Fruit fly (Drosophila melanogaster) whole organism, wandering third instar larva: ENCODE data around the gene CG6733.
A peak's percentile ranks its signal among the peaks of the same experiment; 100 is the strongest.

ENCODE experiments used
- Abd-B ChIP-seq: fragments of >200 bp; optimal IDR thresholded peaks from 2 replicates; lab custom pipeline; 2017; ENCODE audit warnings: missing biosample characterization, missing genetic modification characterization
- CG32264 ChIP-seq: fragments of 200-800 bp; sonication (Bioruptor generic); optimal IDR thresholded peaks from 2 replicates; lab custom pipeline; 2016; ENCODE audit warnings: missing biosample characterization, missing genetic modification characterization
- CG9705 ChIP-seq: fragments of 200-800 bp; sonication (Bioruptor generic); optimal IDR thresholded peaks from 2 replicates; lab custom pipeline; 2018; ENCODE audit warnings: missing biosample characterization, mild to moderate bottlenecking, missing genetic modification characterization
- CrebA ChIP-seq: fragments of 200-800 bp; sonication (Bioruptor generic); optimal IDR thresholded peaks from 2 replicates; lab custom pipeline; 2016; ENCODE audit warnings: missing biosample characterization, mild to moderate bottlenecking, missing genetic modification characterization, borderline replicate concordance
- Dif ChIP-seq: fragments of 200-275, 200-300 bp; sonication (Bioruptor generic); optimal IDR thresholded peaks from 2 replicates; lab custom pipeline; 2018; ENCODE audit warnings: missing biosample characterization, missing genetic modification characterization; ENCODE audit not compliant: partially characterized antibody
- GATAd ChIP-seq: sonication (Bioruptor generic); optimal IDR thresholded peaks from 2 replicates; lab custom pipeline; 2016; ENCODE audit warnings: missing biosample characterization, missing genetic modification characterization
- HLH106 ChIP-seq: fragments of 200-800 bp; optimal IDR thresholded peaks from 3 replicates; lab custom pipeline; 2019; ENCODE audit warnings: missing biosample characterization, mild to moderate bottlenecking, missing genetic modification characterization, moderate library complexity
- Hnf4 ChIP-seq: fragments of 200-800 bp; sonication (Bioruptor generic); optimal IDR thresholded peaks from 2 replicates; lab custom pipeline; 2016; ENCODE audit warnings: missing biosample characterization, mild to moderate bottlenecking, missing genetic modification characterization
- Hr78 ChIP-seq: fragments of >200 bp; optimal IDR thresholded peaks from 2 replicates; lab custom pipeline; 2017; ENCODE audit warnings: missing biosample characterization, missing genetic modification characterization
- Hr83 ChIP-seq: fragments of 200-300 bp; sonication (Bioruptor generic); optimal IDR thresholded peaks from 2 replicates; lab custom pipeline; 2016; ENCODE audit warnings: missing biosample characterization, mild to moderate bottlenecking, missing genetic modification characterization, moderate library complexity; ENCODE audit not compliant: poor library complexity, severe bottlenecking
- Jra ChIP-seq: sonication (Bioruptor generic); optimal IDR thresholded peaks from 2 replicates; lab custom pipeline; 2016; ENCODE audit warnings: missing biosample characterization, missing genetic modification characterization
- Mio ChIP-seq: sonication (Bioruptor generic); optimal IDR thresholded peaks from 2 replicates; lab custom pipeline; 2016; ENCODE audit warnings: missing biosample characterization, missing genetic modification characterization
- Myc ChIP-seq: fragments of >200 bp; optimal IDR thresholded peaks from 2 replicates; lab custom pipeline; 2017
- N ChIP-seq: fragments of >200 bp; optimal IDR thresholded peaks from 2 replicates; lab custom pipeline; 2018; ENCODE audit warnings: missing biosample characterization, missing external identifiers, missing genetic modification characterization
- OdsH ChIP-seq: fragments of 200-800 bp; sonication (Bioruptor generic); optimal IDR thresholded peaks from 2 replicates; lab custom pipeline; 2016; ENCODE audit warnings: missing biosample characterization, mild to moderate bottlenecking, missing genetic modification characterization
- Rel ChIP-seq, 2 experiments: fragments of 200-800 bp; sonication (Bioruptor generic) in 1 of 2; optimal IDR thresholded peaks; 2 replicates in 1 of 2; 3 replicates in 1 of 2; lab custom pipeline; 2016 to 2019; ENCODE audit warnings: mild to moderate bottlenecking in 2 of 2, missing biosample characterization in 2 of 2, missing genetic modification characterization in 2 of 2, moderate library complexity in 1 of 2
- Sp1 ChIP-seq: fragments of 200-800 bp; sonication (Bioruptor generic); optimal IDR thresholded peaks from 3 replicates; lab custom pipeline; 2019; ENCODE audit warnings: missing biosample characterization, mild to moderate bottlenecking, missing genetic modification characterization, moderate library complexity
- Vsx2 ChIP-seq: fragments of 200-300, 225-300 bp; sonication (Bioruptor generic); optimal IDR thresholded peaks from 2 replicates; lab custom pipeline; 2018; ENCODE audit warnings: missing biosample characterization, missing genetic modification characterization; ENCODE audit not compliant: partially characterized antibody
- br ChIP-seq: fragments of 200-800 bp; sonication (Bioruptor generic); optimal IDR thresholded peaks from 2 replicates; lab custom pipeline; 2016; ENCODE audit warnings: missing biosample characterization, missing genetic modification characterization
- brk ChIP-seq: fragments of 200-800 bp; sonication (Bioruptor generic); optimal IDR thresholded peaks from 2 replicates; lab custom pipeline; 2016; ENCODE audit warnings: missing biosample characterization, mild to moderate bottlenecking, missing genetic modification characterization
- dmrt93B ChIP-seq: fragments of 200-800 bp; sonication (Bioruptor generic); optimal IDR thresholded peaks from 2 replicates; lab custom pipeline; 2018; ENCODE audit warnings: missing biosample characterization, mild to moderate bottlenecking, missing genetic modification characterization
- dsf ChIP-seq: sonication (Bioruptor generic); optimal IDR thresholded peaks from 2 replicates; lab custom pipeline; 2016; ENCODE audit warnings: missing biosample characterization, missing genetic modification characterization, borderline replicate concordance
- ey ChIP-seq: fragments of 200-800 bp; sonication (Bioruptor generic); optimal IDR thresholded peaks from 2 replicates; lab custom pipeline; 2016; ENCODE audit warnings: missing biosample characterization, missing genetic modification characterization
- foxo ChIP-seq, 2 experiments: fragments of 200-800 bp; sonication (Bioruptor generic); optimal IDR thresholded peaks; 2 replicates in 1 of 2; 3 replicates in 1 of 2; lab custom pipeline; 2016 to 2017; ENCODE audit warnings: missing biosample characterization in 2 of 2, missing genetic modification characterization in 2 of 2
- fru ChIP-seq: fragments of 200-800 bp; sonication (Bioruptor generic); optimal IDR thresholded peaks from 3 replicates; lab custom pipeline; 2016; ENCODE audit warnings: missing biosample characterization, mild to moderate bottlenecking, missing genetic modification characterization
- h ChIP-seq: fragments of 200-800 bp; sonication (Bioruptor generic); optimal IDR thresholded peaks from 3 replicates; lab custom pipeline; 2016; ENCODE audit warnings: missing biosample characterization, mild to moderate bottlenecking, missing genetic modification characterization
- jim ChIP-seq: fragments of 175-275, 200-325 bp; sonication (Bioruptor generic); optimal IDR thresholded peaks from 2 replicates; lab custom pipeline; 2016; ENCODE audit warnings: missing biosample characterization, mild to moderate bottlenecking, missing genetic modification characterization
- lola ChIP-seq: fragments of >200 bp; optimal IDR thresholded peaks from 2 replicates; lab custom pipeline; 2017; ENCODE audit warnings: missing biosample characterization, missing genetic modification characterization
- pan ChIP-seq: fragments of >200 bp; optimal IDR thresholded peaks from 2 replicates; lab custom pipeline; 2017
- psq ChIP-seq: fragments of 200-800 bp; sonication (Bioruptor generic); optimal IDR thresholded peaks from 3 replicates; lab custom pipeline; 2017; ENCODE audit warnings: missing biosample characterization, mild to moderate bottlenecking, missing genetic modification characterization, moderate library complexity
- rgr ChIP-seq: fragments of 200-800 bp; sonication (Bioruptor generic); optimal IDR thresholded peaks from 3 replicates; lab custom pipeline; 2016; ENCODE audit warnings: missing biosample characterization, mild to moderate bottlenecking, missing genetic modification characterization
- sage ChIP-seq: fragments of 200-800 bp; sonication (Bioruptor generic); optimal IDR thresholded peaks from 2 replicates; lab custom pipeline; 2016; ENCODE audit warnings: missing biosample characterization, mild to moderate bottlenecking, missing genetic modification characterization
- sv ChIP-seq: fragments of 200-800 bp; sonication (Bioruptor generic); optimal IDR thresholded peaks from 3 replicates; lab custom pipeline; 2016; ENCODE audit warnings: missing biosample characterization, missing genetic modification characterization
- tai ChIP-seq: sonication (Bioruptor generic); optimal IDR thresholded peaks from 2 replicates; lab custom pipeline; 2016; ENCODE audit warnings: missing biosample characterization, missing genetic modification characterization
- usp ChIP-seq: fragments of >200 bp; optimal IDR thresholded peaks from 2 replicates; lab custom pipeline; 2017; ENCODE audit warnings: missing biosample characterization, missing genetic modification characterization
- woc ChIP-seq: sonication (Bioruptor generic); optimal IDR thresholded peaks from 2 replicates; lab custom pipeline; 2016; ENCODE audit warnings: missing biosample characterization, mild to moderate bottlenecking, missing genetic modification characterization

Gene CG6733

DNA sequence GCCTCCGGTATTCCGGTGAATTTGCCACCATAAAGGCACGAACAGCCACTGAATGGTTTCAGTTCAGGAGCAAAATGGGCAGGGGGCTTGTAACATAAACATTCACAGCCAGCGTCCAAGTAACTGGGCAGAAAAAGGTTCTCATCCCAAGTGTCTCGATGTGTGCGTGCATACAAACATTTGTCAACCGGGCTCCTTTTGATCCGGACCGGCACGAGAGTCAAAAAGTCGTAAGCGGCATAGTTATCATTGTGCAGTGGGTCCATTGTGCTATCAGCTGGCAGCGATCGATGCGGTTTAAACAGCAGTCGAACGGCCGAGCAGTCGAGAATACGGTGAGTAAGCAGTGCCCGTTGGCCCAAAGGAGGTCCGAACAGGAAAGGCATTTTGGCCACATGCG, 48.2 kb downstream of the CG6733 start:
- TF ChIP-seq CrebA (no peak), N (no peak), sage (no peak), woc (GFP tag; lab: Kevin White, UChicago) (no peak), GATAd (GFP tag; lab: Kevin White, UChicago) (no peak), fru (GFP tag; lab: Kevin White, UChicago) (no peak), Myc (no peak), br (no peak)

DNA sequence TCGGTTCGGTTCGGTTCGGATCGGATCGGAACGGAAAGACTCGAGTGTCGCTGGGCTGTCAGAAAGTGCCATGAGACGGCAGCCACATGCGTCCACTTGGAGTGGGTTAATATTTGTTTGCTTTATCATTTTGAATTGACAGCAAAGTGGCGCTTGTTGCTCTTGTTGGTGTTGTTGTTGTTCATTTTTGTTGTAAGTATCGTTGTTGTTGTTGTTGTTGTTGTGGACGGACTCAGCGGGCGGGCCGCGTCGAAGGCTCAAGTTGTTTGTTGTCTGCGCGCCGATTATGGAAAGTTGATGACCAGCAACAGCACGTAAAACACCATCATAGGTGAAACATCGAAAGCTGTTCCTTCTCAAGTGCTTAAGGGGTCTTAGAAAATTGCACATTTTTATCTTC, 49.5 kb downstream of the CG6733 start:
- TF ChIP-seq sv (GFP tag; lab: Kevin White, UChicago) (no peak), Mio (GFP tag; lab: Kevin White, UChicago) (no peak), Jra (no peak), br (no peak), ey (GFP tag; lab: Kevin White, UChicago) (no peak), fru (GFP tag; lab: Kevin White, UChicago) (no peak), Dif (GFP tag; lab: Kevin White, UChicago) (no peak), pan (lab: Kevin White, UChicago) (no peak), jim (no peak), Rel (GFP tag; optimal IDR thresholded peaks at IDR 0.05; lab: Kevin White, UChicago) (no peak), Rel (tag; optimal IDR thresholded peaks at IDR 0.05; lab: Kevin White, UChicago) (no peak), dsf (GFP tag; lab: Kevin White, UChicago) (no peak), dmrt93B (GFP tag; lab: Kevin White, UChicago) (no peak), N (no peak), CG32264 (GFP tag; lab: Kevin White, UChicago) (no peak)

DNA sequence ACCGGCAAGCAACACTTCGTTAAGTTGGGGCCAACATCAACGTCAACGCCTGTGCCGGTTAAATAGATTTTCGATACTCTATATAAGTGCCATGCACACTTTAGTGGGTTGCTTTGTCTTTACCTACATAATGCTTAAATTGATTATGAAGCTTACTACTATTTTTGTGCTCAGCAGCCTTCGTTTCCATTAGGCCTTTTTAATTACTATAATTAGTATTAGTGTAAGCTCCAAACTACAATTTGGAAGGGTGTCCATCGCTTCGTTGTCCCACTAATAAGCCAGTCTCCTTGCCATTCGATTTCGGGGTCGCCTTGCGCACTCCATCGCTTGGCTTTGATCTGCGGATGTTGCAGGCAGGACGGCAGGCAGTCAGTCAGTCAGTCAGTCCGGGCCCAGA, 50.1 kb downstream of the CG6733 start:
- TF ChIP-seq pan (lab: Kevin White, UChicago), result no peak
- no peak for TF ChIP-seq CrebA
- TF ChIP-seq Sp1 (GFP tag; lab: Kevin White, UChicago), result peak; percentile 50
- peak; percentile 43 for TF ChIP-seq ey (GFP tag; lab: Kevin White, UChicago)
- TF ChIP-seq sv (GFP tag; lab: Kevin White, UChicago), result no peak
- peak; percentile 52 for TF ChIP-seq rgr (GFP tag; lab: Kevin White, UChicago)
- no peak for TF ChIP-seq brk (GFP tag; lab: Kevin White, UChicago)
- peak; percentile 42 for TF ChIP-seq OdsH (GFP tag; lab: Kevin White, UChicago)
- no peak for TF ChIP-seq tai (GFP tag; lab: Kevin White, UChicago)
- TF ChIP-seq Hr83 (GFP tag; lab: Kevin White, UChicago), result no peak
- TF ChIP-seq CG32264 (GFP tag; lab: Kevin White, UChicago), result no peak
- no peak for TF ChIP-seq Abd-B (GFP tag; lab: Kevin White, UChicago)
- TF ChIP-seq jim, result no peak
- TF ChIP-seq br, result peak; percentile 63
- TF ChIP-seq Jra, result no peak
- TF ChIP-seq Myc, result no peak
- peak; percentile 62 for TF ChIP-seq HLH106 (tag; lab: Kevin White, UChicago)
- TF ChIP-seq usp (GFP tag; lab: Kevin White, UChicago), result no peak
- TF ChIP-seq fru (GFP tag; lab: Kevin White, UChicago), result peak; percentile 55
- peak; percentile 36 for TF ChIP-seq dmrt93B (GFP tag; lab: Kevin White, UChicago)
- peak; percentile 11 for TF ChIP-seq psq (GFP tag; lab: Kevin White, UChicago)
- TF ChIP-seq foxo (GFP tag; optimal IDR thresholded peaks at IDR 0.05; lab: Kevin White, UChicago), result peak in 1 of 2 experiments; percentile 49
- no peak for TF ChIP-seq Rel (GFP tag; optimal IDR thresholded peaks at IDR 0.05; lab: Kevin White, UChicago)
- no peak for TF ChIP-seq Rel (tag; optimal IDR thresholded peaks at IDR 0.05; lab: Kevin White, UChicago)
- TF ChIP-seq Hnf4 (GFP tag; lab: Kevin White, UChicago), result peak; percentile 7
- no peak for TF ChIP-seq Vsx2 (GFP tag; lab: Kevin White, UChicago)
- TF ChIP-seq lola (GFP tag; lab: Kevin White, UChicago), result no peak
- peak; percentile 30 for TF ChIP-seq woc (GFP tag; lab: Kevin White, UChicago)
- TF ChIP-seq h (GFP tag; lab: Kevin White, UChicago), result peak; percentile 82

DNA sequence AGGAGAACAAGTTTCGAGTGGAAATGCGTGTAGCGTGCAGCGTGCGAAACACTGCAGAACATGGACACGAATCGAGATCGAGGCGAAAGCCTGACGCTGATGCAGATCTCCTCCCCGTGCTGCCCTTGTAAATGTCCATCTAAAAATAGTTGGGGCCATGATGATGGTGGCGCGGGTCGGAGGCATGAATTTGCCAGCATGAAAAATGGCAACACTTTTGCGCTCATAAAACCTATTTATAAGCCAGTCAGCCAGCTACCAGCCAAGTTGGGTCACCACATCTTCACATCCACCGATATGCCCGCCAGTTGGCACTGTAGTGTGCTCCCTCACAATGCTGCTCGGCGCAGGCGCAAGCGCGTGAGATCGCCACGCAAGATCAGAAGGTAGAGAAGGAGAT, 50.9 kb downstream of the CG6733 start:
- peak; percentile 75 for TF ChIP-seq fru (GFP tag; lab: Kevin White, UChicago)
- TF ChIP-seq Myc, result peak; percentile 21
- peak; percentile 59 for TF ChIP-seq OdsH (GFP tag; lab: Kevin White, UChicago)
- TF ChIP-seq h (GFP tag; lab: Kevin White, UChicago), result peak; percentile 67
- peak; percentile 55 for TF ChIP-seq Sp1 (GFP tag; lab: Kevin White, UChicago)
- TF ChIP-seq br, result peak; percentile 39
- peak; percentile 63 for TF ChIP-seq dmrt93B (GFP tag; lab: Kevin White, UChicago)
- peak; percentile 71 for TF ChIP-seq ey (GFP tag; lab: Kevin White, UChicago)
- no peak for TF ChIP-seq tai (GFP tag; lab: Kevin White, UChicago)
- no peak for TF ChIP-seq CG32264 (GFP tag; lab: Kevin White, UChicago)
- no peak for TF ChIP-seq Hr78 (GFP tag; lab: Kevin White, UChicago)
- no peak for TF ChIP-seq Abd-B (GFP tag; lab: Kevin White, UChicago)
- peak; percentile 91 for TF ChIP-seq woc (GFP tag; lab: Kevin White, UChicago)
- TF ChIP-seq HLH106 (tag; lab: Kevin White, UChicago), result peak; percentile 82
- peak in 1 of 2 experiments; percentile 65 for TF ChIP-seq foxo (GFP tag; optimal IDR thresholded peaks at IDR 0.05; lab: Kevin White, UChicago)
- no peak for TF ChIP-seq Rel (GFP tag; optimal IDR thresholded peaks at IDR 0.05; lab: Kevin White, UChicago)
- TF ChIP-seq Rel (tag; optimal IDR thresholded peaks at IDR 0.05; lab: Kevin White, UChicago), result peak; percentile 34
- no peak for TF ChIP-seq Jra
- peak; percentile 46 for TF ChIP-seq rgr (GFP tag; lab: Kevin White, UChicago)
- no peak for TF ChIP-seq lola (GFP tag; lab: Kevin White, UChicago)
- TF ChIP-seq CG9705 (GFP tag; lab: Kevin White, UChicago), result peak; percentile 47
